Fruit fly (Drosophila melanogaster): ENCODE results near the gene dre4.

DNA sequence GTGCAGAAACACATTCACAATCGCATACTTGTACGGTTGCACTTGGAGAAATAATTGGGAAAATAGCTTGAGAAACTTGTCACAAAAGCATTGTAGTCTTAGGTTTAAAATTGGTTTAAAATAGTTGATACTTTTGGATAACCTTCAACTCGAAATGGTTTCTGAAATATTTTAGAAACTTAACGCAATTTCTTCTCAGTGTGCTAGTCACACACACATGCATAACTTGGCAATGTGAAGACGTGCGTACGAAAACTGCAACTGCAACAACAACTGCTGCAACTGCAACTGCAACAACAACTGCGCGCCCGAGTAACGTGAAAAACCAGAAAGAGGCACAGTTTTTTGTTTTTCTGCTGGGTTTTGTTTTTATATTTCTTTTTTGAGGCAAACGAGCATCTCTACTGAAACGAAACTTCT is 10.0 kb upstream of the dre4 start:
- TF ChIP-seq kay (GFP tag; ENCODE audit: borderline replicate concordance) (no peak), CG14711 (tag; optimal IDR thresholded peaks at IDR 0.05) (peak; percentile 32)
